Worm (Caenorhabditis elegans) whole organism, early embryonic: ENCODE results near the gene fdgt-1.

Experiments
- B0310.2 ChIP-seq: sonication (generic microtip); optimal IDR thresholded peaks from 2 replicates; lab custom pipeline; 2016; ENCODE audit warnings: mild to moderate bottlenecking, missing genetic modification characterization, missing compliant biosample characterization
- ama-1 ChIP-seq: fragments of 150-350 bp; optimal IDR thresholded peaks from 2 replicates; lab custom pipeline; 2014
- ceh-13 ChIP-seq: fragments of 200-800 bp; sonication (Bioruptor generic); optimal IDR thresholded peaks from 2 replicates; lab custom pipeline; 2018; ENCODE audit warnings: mild to moderate bottlenecking, missing genetic modification characterization, missing compliant biosample characterization
- ceh-36 ChIP-seq: sonication (generic microtip); optimal IDR thresholded peaks from 2 replicates; lab custom pipeline; 2016; ENCODE audit warnings: missing genetic modification characterization, inconsistent platforms, missing compliant biosample characterization
- ets-7 ChIP-seq: sonication (generic microtip); optimal IDR thresholded peaks from 2 replicates; lab custom pipeline; 2016; ENCODE audit warnings: missing genotype, missing genetic modification characterization, missing compliant biosample characterization
- flt-1 ChIP-seq: fragments of 200-800 bp; sonication (Bioruptor generic); IDR thresholded peaks from 2 replicates; pipeline ENCODE4 v1.3.6; 2022; ENCODE audit warnings: missing genetic modification characterization, missing compliant biosample characterization
- hmbx-1 ChIP-seq: sonication (generic microtip); optimal IDR thresholded peaks from 2 replicates; lab custom pipeline; 2016; ENCODE audit warnings: mild to moderate bottlenecking, missing genetic modification characterization, missing compliant biosample characterization
- hmg-4 ChIP-seq: fragments of 200-800 bp; sonication (Bioruptor generic); optimal IDR thresholded peaks from 2 replicates; lab custom pipeline; 2018; ENCODE audit warnings: mild to moderate bottlenecking, missing genetic modification characterization, missing compliant biosample characterization
- hnd-1 ChIP-seq: sonication (generic microtip); optimal IDR thresholded peaks from 2 replicates; lab custom pipeline; 2016; ENCODE audit warnings: missing genetic modification characterization, missing compliant biosample characterization
- scrt-1 ChIP-seq: fragments of 200-800 bp; sonication (Bioruptor generic); IDR thresholded peaks from 2 replicates; pipeline ENCODE4 v1.3.6; 2022; ENCODE audit warnings: missing genetic modification characterization, missing compliant biosample characterization
- sea-1 ChIP-seq: fragments of 200-800 bp; sonication (Bioruptor generic); conservative IDR thresholded peaks from 2 replicates; pipeline ENCODE4 v1.3.6; 2022; ENCODE audit warnings: missing genetic modification characterization, missing compliant biosample characterization
- tbx-11 ChIP-seq: fragments of 200-800 bp; sonication (Bioruptor generic); IDR thresholded peaks from 2 replicates; pipeline ENCODE4 v1.3.6; 2022; ENCODE audit warnings: missing genetic modification characterization, missing compliant biosample characterization
- tbx-37 ChIP-seq: fragments of 200-800 bp; sonication (Bioruptor generic); conservative IDR thresholded peaks from 2 replicates; pipeline ENCODE4 v1.3.6; 2022; ENCODE audit warnings: missing genetic modification reagents, missing genetic modification characterization, missing compliant biosample characterization
- tra-4 ChIP-seq: sonication (generic microtip); optimal IDR thresholded peaks from 2 replicates; lab custom pipeline; 2017; ENCODE audit warnings: missing genetic modification characterization, missing compliant biosample characterization

ce11 chrII:1501614-1502355, 2.6 kb upstream of the fdgt-1 start:
- no peak for TF ChIP-seq ama-1 (lab: Kevin White, UChicago)
- TF ChIP-seq scrt-1 (GFP tag; lab: Robert Waterston, UW): no peak
- TF ChIP-seq ceh-13 (GFP tag; lab: Kevin White, UChicago): no peak
- no peak for TF ChIP-seq tbx-11 (GFP tag; lab: Robert Waterston, UW)
- TF ChIP-seq hmg-4 (GFP tag; lab: Kevin White, UChicago): peak; percentile 49
- no peak for TF ChIP-seq hmbx-1 (tag; lab: Kevin White, UChicago)
- TF ChIP-seq B0310.2 (tag; lab: Kevin White, UChicago): no peak
- no peak for TF ChIP-seq ceh-36
- no peak for TF ChIP-seq flt-1 (GFP tag; lab: Robert Waterston, UW)
- no peak for TF ChIP-seq tbx-37 (GFP tag; lab: Robert Waterston, UW)
- TF ChIP-seq sea-1 (GFP tag; lab: Robert Waterston, UW): 0 out of 2 replicates have a peak, but pooled peaks have one; percentile 21
- TF ChIP-seq ets-7: no peak
- no peak for TF ChIP-seq hnd-1 (tag; lab: Kevin White, UChicago)
- TF ChIP-seq tra-4: no peak
